Fruit fly (Drosophila melanogaster) whole organism, embryonic: ENCODE measurements around the gene CG1943.
A peak's percentile ranks its signal among the peaks of the same experiment; 100 is the strongest.

Source experiments
- Bdp1 ChIP-seq: fragments of 200-800 bp; sonication (Bioruptor generic); optimal IDR thresholded peaks from 3 replicates; lab custom pipeline; 2016; ENCODE audit warnings: missing biosample characterization, missing genetic modification characterization
- Bgb ChIP-seq: fragments of 200-800 bp; sonication (Bioruptor generic); IDR thresholded peaks from 2 replicates; pipeline ENCODE4 v1.3.6; 2022; ENCODE audit warnings: missing biosample characterization, missing genetic modification characterization; ENCODE audit not compliant: partially characterized antibody
- BtbVII ChIP-seq: fragments of 200-800 bp; sonication (Bioruptor generic); optimal IDR thresholded peaks from 3 replicates; lab custom pipeline; 2017; ENCODE audit warnings: missing biosample characterization, mild to moderate bottlenecking, missing genetic modification characterization
- CG1024 ChIP-seq: fragments of 200-800 bp; sonication (Bioruptor generic); IDR thresholded peaks from 2 replicates; pipeline ENCODE4 v1.3.6; 2022; ENCODE audit warnings: missing biosample characterization, missing genetic modification characterization
- CG10274 ChIP-seq: fragments of 200-800 bp; sonication (Bioruptor generic); optimal IDR thresholded peaks from 3 replicates; lab custom pipeline; 2017; ENCODE audit warnings: missing biosample characterization, mild to moderate bottlenecking, missing genetic modification characterization
- CG10654 ChIP-seq: fragments of 200-800 bp; sonication (Bioruptor generic); optimal IDR thresholded peaks from 2 replicates; lab custom pipeline; 2016; ENCODE audit warnings: missing biosample characterization, missing genetic modification characterization
- CG11723 ChIP-seq: fragments of 200-800 bp; sonication (Bioruptor generic); optimal IDR thresholded peaks from 2 replicates; lab custom pipeline; 2017; ENCODE audit warnings: missing biosample characterization, mild to moderate bottlenecking, missing genetic modification characterization
- CG12071 ChIP-seq: fragments of 200-800 bp; sonication (Bioruptor generic); optimal IDR thresholded peaks from 3 replicates; lab custom pipeline; 2018; ENCODE audit warnings: missing biosample characterization, mild to moderate bottlenecking, missing genetic modification characterization
- CG12155 ChIP-seq: fragments of 200-800 bp; sonication (Bioruptor generic); optimal IDR thresholded peaks from 3 replicates; lab custom pipeline; 2016; ENCODE audit warnings: missing biosample characterization, missing genetic modification characterization
- CG13296 ChIP-seq: fragments of 200-800 bp; sonication (Bioruptor generic); optimal IDR thresholded peaks from 3 replicates; lab custom pipeline; 2018; ENCODE audit warnings: missing biosample characterization, mild to moderate bottlenecking, missing genetic modification characterization
- CG2875 ChIP-seq: fragments of 200-800 bp; sonication (Bioruptor generic); optimal IDR thresholded peaks from 2 replicates; lab custom pipeline; 2017; ENCODE audit warnings: missing biosample characterization, mild to moderate bottlenecking, missing genetic modification characterization, missing genetic modification reagents
- CG3281 ChIP-seq: fragments of 200-800 bp; sonication (Bioruptor generic); optimal IDR thresholded peaks from 3 replicates; lab custom pipeline; 2017; ENCODE audit warnings: missing biosample characterization, mild to moderate bottlenecking, missing genetic modification characterization
- CG42726 ChIP-seq: fragments of 200-800 bp; sonication (Bioruptor generic); IDR thresholded peaks from 2 replicates; pipeline ENCODE4 v1.3.6; 2022; ENCODE audit warnings: missing biosample characterization, missing genetic modification characterization; ENCODE audit not compliant: partially characterized antibody
- CG4424 ChIP-seq: fragments of 200-800 bp; sonication (Bioruptor generic); optimal IDR thresholded peaks from 3 replicates; lab custom pipeline; 2016; ENCODE audit warnings: missing biosample characterization, missing genetic modification characterization
- CG4854 ChIP-seq: fragments of 200-800 bp; sonication (Bioruptor generic); optimal IDR thresholded peaks from 2 replicates; lab custom pipeline; 2016; ENCODE audit warnings: missing biosample characterization, missing genetic modification characterization, inconsistent platforms
- CG7271 ChIP-seq: fragments of 200-800 bp; sonication (Bioruptor generic); optimal IDR thresholded peaks from 2 replicates; lab custom pipeline; 2018; ENCODE audit warnings: missing biosample characterization, mild to moderate bottlenecking, missing genetic modification characterization, moderate library complexity
- CG8089 ChIP-seq: fragments of 200-800 bp; sonication (Bioruptor generic); optimal IDR thresholded peaks from 3 replicates; lab custom pipeline; 2016; ENCODE audit warnings: missing biosample characterization, missing genetic modification characterization
- CG9727 ChIP-seq: fragments of 200-800 bp; sonication (Bioruptor generic); optimal IDR thresholded peaks from 3 replicates; lab custom pipeline; 2017; ENCODE audit warnings: missing biosample characterization, mild to moderate bottlenecking, missing genetic modification characterization
- Dek ChIP-seq: fragments of 200-800 bp; sonication (Bioruptor generic); optimal IDR thresholded peaks from 3 replicates; lab custom pipeline; 2019; ENCODE audit warnings: missing biosample characterization, mild to moderate bottlenecking, missing genetic modification characterization, moderate library complexity
- Drgx ChIP-seq: fragments of 200-800 bp; sonication (Bioruptor generic); IDR thresholded peaks from 2 replicates; pipeline ENCODE4 v1.3.6; 2022; ENCODE audit warnings: missing biosample characterization, missing genetic modification characterization
- E2f2 ChIP-seq: fragments of 200-800 bp; sonication (Bioruptor generic); IDR thresholded peaks from 2 replicates; pipeline ENCODE4 v1.3.6; 2022; ENCODE audit warnings: missing biosample characterization, missing genetic modification characterization
- Eip74EF ChIP-seq, 2 experiments: fragments of 200-800 bp in 1 of 2; fragments of >200 bp in 1 of 2; sonication (Bioruptor generic) in 1 of 2; optimal IDR thresholded peaks; 2 replicates each; lab custom pipeline; 2017 to 2019; ENCODE audit warnings: missing biosample characterization in 2 of 2, missing genetic modification characterization in 2 of 2, mild to moderate bottlenecking in 1 of 2, moderate library complexity in 1 of 2
- HLH3B ChIP-seq: fragments of 200-800 bp; sonication (Bioruptor generic); IDR thresholded peaks from 2 replicates; pipeline ENCODE4 v1.3.6; 2022; ENCODE audit warnings: missing biosample characterization, missing genetic modification characterization
- Ptx1 ChIP-seq: fragments of 200-800 bp; sonication (Bioruptor generic); IDR thresholded peaks from 2 replicates; pipeline ENCODE4 v1.3.6; 2022; ENCODE audit warnings: missing biosample characterization, missing genetic modification characterization
- Scr ChIP-seq: fragments of 200-800 bp; sonication (Bioruptor generic); IDR thresholded peaks from 2 replicates; pipeline ENCODE4 v1.3.6; 2022; ENCODE audit warnings: missing biosample characterization, missing genetic modification characterization; ENCODE audit not compliant: partially characterized antibody
- Sox102F ChIP-seq: fragments of 200-800 bp; sonication (Bioruptor generic); optimal IDR thresholded peaks from 2 replicates; lab custom pipeline; 2018; ENCODE audit warnings: missing biosample characterization, mild to moderate bottlenecking, missing genetic modification characterization, moderate library complexity
- Ssrp ChIP-seq: fragments of 200-800 bp; sonication (Bioruptor generic); optimal IDR thresholded peaks from 2 replicates; lab custom pipeline; 2018; ENCODE audit warnings: missing biosample characterization, mild to moderate bottlenecking, missing genetic modification characterization, moderate library complexity
- Tbp ChIP-seq: fragments of >200 bp; optimal IDR thresholded peaks from 2 replicates; lab custom pipeline; 2018; ENCODE audit warnings: missing biosample characterization, missing genetic modification characterization
- Trl ChIP-seq, 3 experiments: fragments of >200 bp in 2 of 3; fragments of 200-800 bp in 1 of 3; sonication (Bioruptor generic) in 1 of 3; optimal IDR thresholded peaks; 2 replicates in 1 of 3; 3 replicates in 2 of 3; lab custom pipeline; 2016 to 2017; ENCODE audit warnings: missing biosample characterization in 1 of 3, missing genetic modification characterization in 1 of 3
- Usf ChIP-seq: fragments of 200-800 bp; sonication (Bioruptor generic); optimal IDR thresholded peaks from 2 replicates; lab custom pipeline; 2017; ENCODE audit warnings: missing genotype, missing biosample characterization, missing genetic modification characterization
- bcd ChIP-seq: fragments of 200-800 bp; sonication (Bioruptor generic); optimal IDR thresholded peaks from 2 replicates; lab custom pipeline; 2017; ENCODE audit warnings: missing biosample characterization, mild to moderate bottlenecking, missing genetic modification characterization
- cas ChIP-seq: fragments of 200-800 bp; sonication (Bioruptor generic); IDR thresholded peaks from 2 replicates; pipeline ENCODE4 v1.3.6; 2022; ENCODE audit warnings: missing biosample characterization, missing genetic modification characterization
- dan ChIP-seq: fragments of 200-800 bp; sonication (Bioruptor generic); IDR thresholded peaks from 2 replicates; pipeline ENCODE4 v1.3.6; 2022; ENCODE audit warnings: missing biosample characterization, missing genetic modification characterization
- eyg ChIP-seq: fragments of 200-800 bp; sonication (Bioruptor generic); optimal IDR thresholded peaks from 3 replicates; lab custom pipeline; 2016; ENCODE audit warnings: missing biosample characterization, missing genetic modification characterization
- hbn ChIP-seq: fragments of 200-800 bp; sonication (Bioruptor generic); IDR thresholded peaks from 2 replicates; pipeline ENCODE4 v1.3.6; 2022; ENCODE audit warnings: missing biosample characterization, missing genetic modification characterization; ENCODE audit not compliant: partially characterized antibody
- lab ChIP-seq: fragments of 200-800 bp; sonication (Bioruptor generic); optimal IDR thresholded peaks from 3 replicates; lab custom pipeline; 2017; ENCODE audit warnings: missing biosample characterization, missing genetic modification characterization, mild to moderate bottlenecking, moderate library complexity, missing genetic modification reagents
- nmo ChIP-seq: fragments of 200-800 bp; sonication (Bioruptor generic); optimal IDR thresholded peaks from 2 replicates; lab custom pipeline; 2018; ENCODE audit warnings: missing biosample characterization, mild to moderate bottlenecking, missing genetic modification characterization, moderate library complexity
- otp ChIP-seq: fragments of 200-800 bp; sonication (Bioruptor generic); IDR thresholded peaks from 3 replicates; pipeline ENCODE4, ENCODE4 v1.3.6; 2022; ENCODE audit warnings: missing biosample characterization, missing genetic modification characterization
- pan ChIP-seq, 4 experiments: fragments of >200 bp in 3 of 4; fragments of 200-800 bp in 1 of 4; sonication (Bioruptor generic) in 1 of 4; optimal IDR thresholded peaks in 3 of 4; IDR thresholded peaks in 1 of 4; 2 replicates each; pipeline versions ENCODE4 v1.3.6 to Lab custom; 2017 to 2022; ENCODE audit warnings: missing biosample characterization in 2 of 4, missing genetic modification characterization in 2 of 4, mixed read lengths in 1 of 4
- pho ChIP-seq: fragments of 200-800 bp; sonication (Bioruptor generic); optimal IDR thresholded peaks from 2 replicates; lab custom pipeline; 2016; ENCODE audit warnings: missing biosample characterization, missing genetic modification characterization
- pita ChIP-seq: fragments of 200-800 bp; sonication (Bioruptor generic); optimal IDR thresholded peaks from 2 replicates; lab custom pipeline; 2017; ENCODE audit warnings: missing biosample characterization, mild to moderate bottlenecking, missing genetic modification characterization
- pum ChIP-seq: fragments of 200-800 bp; sonication (Bioruptor generic); optimal IDR thresholded peaks from 2 replicates; lab custom pipeline; 2016; ENCODE audit warnings: missing biosample characterization, missing genetic modification characterization
- ranshi ChIP-seq: fragments of 200-800 bp; sonication (Bioruptor generic); IDR thresholded peaks from 2 replicates; pipeline ENCODE4 v1.3.6; 2022; ENCODE audit warnings: missing biosample characterization, missing genetic modification characterization
- row ChIP-seq: fragments of 200-800 bp; sonication (Bioruptor generic); IDR thresholded peaks from 3 replicates; pipeline ENCODE4 v1.3.6; 2022; ENCODE audit warnings: missing biosample characterization, missing genetic modification characterization
- sens ChIP-seq: fragments of 200-800 bp; sonication (Bioruptor generic); peaks from one replicate; lab custom pipeline; 2016; ENCODE audit warnings: missing biosample characterization, missing genetic modification characterization
- stc ChIP-seq: fragments of 200-800 bp; sonication (Bioruptor generic); IDR thresholded peaks from 2 replicates; pipeline ENCODE4 v1.3.6; 2022; ENCODE audit warnings: missing biosample characterization, missing genetic modification characterization
- twi ChIP-seq: fragments of 200-800 bp; optimal IDR thresholded peaks from 2 replicates; lab custom pipeline; 2019; ENCODE audit warnings: missing biosample characterization, mild to moderate bottlenecking, missing genetic modification characterization, moderate library complexity
- usp ChIP-seq: fragments of >200 bp; optimal IDR thresholded peaks from 2 replicates; lab custom pipeline; 2017; ENCODE audit warnings: missing biosample characterization, missing genetic modification characterization
- vnd ChIP-seq: fragments of 200-800 bp; sonication (Bioruptor generic); IDR thresholded peaks from 3 replicates; pipeline ENCODE4 v1.3.6; 2022; ENCODE audit warnings: missing biosample characterization, missing genetic modification characterization; ENCODE audit not compliant: partially characterized antibody
- zfh1 ChIP-seq: fragments of 200-800 bp; sonication (Bioruptor generic); IDR thresholded peaks from 3 replicates; pipeline ENCODE4 v1.3.6; 2022; ENCODE audit warnings: missing biosample characterization, missing genetic modification characterization

CG1943 gene

DNA sequence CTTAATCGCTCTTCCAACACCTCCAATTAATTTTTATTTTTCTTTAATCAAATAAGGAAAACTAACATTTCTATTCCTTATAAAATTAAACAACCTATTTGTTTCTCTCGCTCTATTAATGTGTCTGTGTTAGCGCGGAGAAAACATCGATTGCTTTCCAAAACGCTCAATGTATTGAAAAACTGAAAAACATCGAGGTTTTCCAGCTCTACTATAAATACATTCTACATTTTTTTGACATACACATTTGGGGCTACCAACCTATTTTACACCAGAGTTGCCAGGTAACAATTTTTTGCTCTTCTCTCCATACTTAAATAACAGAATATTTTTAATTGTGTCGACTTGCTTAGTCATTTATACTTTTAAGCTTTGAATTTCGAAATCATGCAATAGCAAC lies 17.2 kb downstream of the CG1943 start (continued):
- TF ChIP-seq CG10654 (GFP tag; lab: Kevin White, UChicago) (no peak), sens (GFP tag; lab: Kevin White, UChicago) (peak; percentile 91), nmo (GFP tag; lab: Kevin White, UChicago) (peak; percentile 54), Dek (tag; lab: Kevin White, UChicago) (peak; percentile 45), pum (GFP tag; lab: Kevin White, UChicago) (no peak), ranshi (no peak), CG2875 (GFP tag; lab: Kevin White, UChicago) (no peak), CG1024 (GFP tag; lab: Robert Waterston, UW) (no peak), pan (optimal IDR thresholded peaks at IDR 0.05; lab: Kevin White, UChicago) (no peak), pan (GFP tag; optimal IDR thresholded peaks at IDR 0.05 in 1 of 2, IDR thresholded peaks at IDR 0.05 in 1 of 2) (no peak), dan (GFP tag; lab: Robert Waterston, UW) (no peak), CG9727 (no peak), CG8089 (no peak), bcd (GFP tag; lab: Kevin White, UChicago) (no peak), hbn (GFP tag; lab: Robert Waterston, UW) (peak; percentile 74), zfh1 (GFP tag; lab: Robert Waterston, UW) (0 out of 3 replicates have a peak, but pooled peaks have one; percentile 5), Drgx (no peak), CG42726 (GFP tag; lab: Robert Waterston, UW) (peak; percentile 59; the same call in 1 of the 2 replicates), pho (no peak), CG12155 (GFP tag; lab: Kevin White, UChicago) (peak; percentile 38), cas (no peak), Eip74EF (GFP tag; optimal IDR thresholded peaks at IDR 0.05; lab: Kevin White, UChicago) (no peak), Tbp (GFP tag; lab: Kevin White, UChicago) (no peak), Usf (GFP tag; lab: Kevin White, UChicago) (no peak), Ptx1 (no peak), pita (GFP tag; lab: Kevin White, UChicago) (peak; percentile 10), CG3281 (GFP tag; lab: Kevin White, UChicago) (no peak), otp (GFP tag; lab: Robert Waterston, UW) (no peak), stc (GFP tag; lab: Robert Waterston, UW) (no peak), eyg (GFP tag; lab: Kevin White, UChicago) (no peak), CG12071 (GFP tag; lab: Kevin White, UChicago) (no peak), CG13296 (GFP tag; lab: Kevin White, UChicago) (peak; percentile 21), CG4424 (peak; percentile 1), HLH3B (GFP tag; lab: Robert Waterston, UW) (no peak), Ssrp (tag; lab: Kevin White, UChicago) (no peak), usp (no peak), Trl (optimal IDR thresholded peaks at IDR 0.05; lab: Kevin White, UChicago) (no peak), Trl (GFP tag; optimal IDR thresholded peaks at IDR 0.05; lab: Kevin White, UChicago) (peak; percentile 52), CG10274 (GFP tag; lab: Kevin White, UChicago) (no peak), Sox102F (GFP tag; lab: Kevin White, UChicago) (no peak), Scr (GFP tag; lab: Robert Waterston, UW) (peak; percentile 62), E2f2 (GFP tag; lab: Robert Waterston, UW) (peak; percentile 53), CG11723 (GFP tag; lab: Kevin White, UChicago) (no peak), CG4854 (GFP tag; lab: Kevin White, UChicago) (peak; percentile 0), Bgb (peak; percentile 84), Bdp1 (no peak), vnd (GFP tag; lab: Robert Waterston, UW) (peak; percentile 59), BtbVII (GFP tag; lab: Kevin White, UChicago) (no peak), CG7271 (tag; lab: Kevin White, UChicago) (no peak), lab (GFP tag; lab: Kevin White, UChicago) (no peak), row (GFP tag; lab: Robert Waterston, UW) (peak; percentile 64), twi (tag; lab: Kevin White, UChicago) (peak; percentile 2)
